Fruit fly (Drosophila melanogaster) whole organism, prepupa: ENCODE results near the gene Nuf2.

Source experiments
- Blimp-1 ChIP-seq: fragments of 200-800 bp; sonication (Bioruptor generic); optimal IDR thresholded peaks from 3 replicates; lab custom pipeline; 2017; ENCODE audit warnings: missing biosample characterization, missing genetic modification characterization, mild to moderate bottlenecking, moderate library complexity, missing genetic modification reagents
- CG10631 ChIP-seq: fragments of 200-800 bp; sonication (Bioruptor generic); optimal IDR thresholded peaks from 2 replicates; lab custom pipeline; 2016; ENCODE audit warnings: missing biosample characterization, missing genetic modification characterization
- CG11294 ChIP-seq: fragments of 200-800 bp; sonication (Bioruptor generic); IDR thresholded peaks from 2 replicates; pipeline ENCODE4 v1.3.6; 2022; ENCODE audit warnings: missing biosample characterization, missing genetic modification characterization
- CG11762 ChIP-seq: fragments of 200-800 bp; sonication (Bioruptor generic); optimal IDR thresholded peaks from 3 replicates; lab custom pipeline; 2016; ENCODE audit warnings: missing biosample characterization, missing genetic modification characterization; ENCODE audit not compliant: insufficient read depth
- CG11902 ChIP-seq: fragments of 200-800 bp; sonication (Bioruptor generic); optimal IDR thresholded peaks from 3 replicates; lab custom pipeline; 2016; ENCODE audit warnings: missing biosample characterization, missing genetic modification characterization
- CG15336 ChIP-seq: fragments of 200-800 bp; sonication (Bioruptor generic); IDR thresholded peaks from 2 replicates; pipeline ENCODE4 v1.3.6; 2022; ENCODE audit warnings: missing biosample characterization, missing genetic modification characterization
- CG1621 ChIP-seq: fragments of 200-800 bp; sonication (Bioruptor generic); optimal IDR thresholded peaks from 3 replicates; lab custom pipeline; 2018; ENCODE audit warnings: missing biosample characterization, mild to moderate bottlenecking, missing genetic modification characterization
- CG31627 ChIP-seq: fragments of 200-800 bp; sonication (Bioruptor generic); optimal IDR thresholded peaks from 3 replicates; lab custom pipeline; 2016; ENCODE audit warnings: missing biosample characterization, missing genetic modification characterization
- CG32006 ChIP-seq: fragments of 200-800 bp; sonication (Bioruptor generic); optimal IDR thresholded peaks from 3 replicates; lab custom pipeline; 2017; ENCODE audit warnings: missing biosample characterization, mild to moderate bottlenecking, missing genetic modification characterization
- CG34406 ChIP-seq: fragments of 200-800 bp; sonication (Bioruptor generic); optimal IDR thresholded peaks from 3 replicates; lab custom pipeline; 2016; ENCODE audit warnings: missing biosample characterization, missing genetic modification characterization
- CG3919 ChIP-seq: fragments of 200-800 bp; sonication (Bioruptor generic); optimal IDR thresholded peaks from 3 replicates; lab custom pipeline; 2016; ENCODE audit warnings: missing biosample characterization, missing genetic modification characterization
- CG4318 ChIP-seq: fragments of 200-800 bp; sonication (Bioruptor generic); optimal IDR thresholded peaks from 3 replicates; lab custom pipeline; 2017; ENCODE audit warnings: missing biosample characterization, mild to moderate bottlenecking, missing genetic modification characterization
- CG6163 ChIP-seq: fragments of 200-800 bp; sonication (Bioruptor generic); IDR thresholded peaks from 3 replicates; pipeline ENCODE4 v1.3.6; 2022; ENCODE audit warnings: missing biosample characterization, missing genetic modification characterization
- CG6276 ChIP-seq: fragments of 200-800 bp; sonication (Bioruptor generic); optimal IDR thresholded peaks from 2 replicates; lab custom pipeline; 2017; ENCODE audit warnings: missing biosample characterization, mild to moderate bottlenecking, missing genetic modification characterization
- CG6792 ChIP-seq: fragments of 200-800 bp; sonication (Bioruptor generic); optimal IDR thresholded peaks from 3 replicates; lab custom pipeline; 2016; ENCODE audit warnings: missing biosample characterization, missing genetic modification characterization
- CG6808 ChIP-seq: fragments of 200-800 bp; sonication (Bioruptor generic); optimal IDR thresholded peaks from 3 replicates; lab custom pipeline; 2017; ENCODE audit warnings: missing biosample characterization, missing genetic modification characterization, mild to moderate bottlenecking, moderate library complexity, missing genetic modification reagents
- CG6854 ChIP-seq: fragments of 200-800 bp; sonication (Bioruptor generic); optimal IDR thresholded peaks from 2 replicates; lab custom pipeline; 2017; ENCODE audit warnings: missing biosample characterization, mild to moderate bottlenecking, missing genetic modification characterization
- CG7368 ChIP-seq: fragments of 200-800 bp; sonication (Bioruptor generic); optimal IDR thresholded peaks from 3 replicates; lab custom pipeline; 2016; ENCODE audit warnings: missing biosample characterization, missing genetic modification characterization
- CG8119 ChIP-seq: fragments of 200-800 bp; sonication (Bioruptor generic); IDR thresholded peaks from 3 replicates; pipeline ENCODE4 v1.3.6; 2022; ENCODE audit warnings: missing biosample characterization, missing genetic modification characterization
- CG8319 ChIP-seq: fragments of 200-800 bp; sonication (Bioruptor generic); optimal IDR thresholded peaks from 3 replicates; lab custom pipeline; 2016; ENCODE audit warnings: missing biosample characterization, missing genetic modification characterization
- CG8632 ChIP-seq: fragments of 200-800 bp; sonication (Bioruptor generic); optimal IDR thresholded peaks from 3 replicates; lab custom pipeline; 2016; ENCODE audit warnings: missing biosample characterization, missing genetic modification characterization
- CG9139 ChIP-seq: fragments of 200-800 bp; sonication (Bioruptor generic); optimal IDR thresholded peaks from 3 replicates; lab custom pipeline; 2017; ENCODE audit warnings: missing biosample characterization, mild to moderate bottlenecking, missing genetic modification characterization
- Eip75B ChIP-seq: fragments of 200-800 bp; sonication (Bioruptor generic); optimal IDR thresholded peaks from 3 replicates; lab custom pipeline; 2016; ENCODE audit warnings: missing biosample characterization, missing genetic modification characterization
- Eip78C ChIP-seq: fragments of 200-800 bp; sonication (Bioruptor generic); peaks from one replicate; lab custom pipeline; 2016; ENCODE audit warnings: missing biosample characterization, missing genetic modification characterization
- Eip93F ChIP-seq: fragments of 200-800 bp; sonication (Bioruptor generic); optimal IDR thresholded peaks from 2 replicates; lab custom pipeline; 2016; ENCODE audit warnings: missing biosample characterization, mild to moderate bottlenecking, missing genetic modification characterization
- Ets21C ChIP-seq: fragments of 200-800 bp; sonication (Bioruptor generic); optimal IDR thresholded peaks from 3 replicates; lab custom pipeline; 2016; ENCODE audit warnings: missing biosample characterization, missing genetic modification characterization
- Ets96B ChIP-seq: fragments of 200-800 bp; optimal IDR thresholded peaks from 2 replicates; lab custom pipeline; 2019; ENCODE audit warnings: missing biosample characterization, mild to moderate bottlenecking, missing genetic modification characterization, moderate library complexity
- Hr38 ChIP-seq: sonication (Bioruptor generic); optimal IDR thresholded peaks from 2 replicates; lab custom pipeline; 2016; ENCODE audit warnings: missing biosample characterization, missing genetic modification characterization
- Hr39 ChIP-seq: fragments of 200-800 bp; sonication (Bioruptor generic); optimal IDR thresholded peaks from 2 replicates; lab custom pipeline; 2016; ENCODE audit warnings: missing biosample characterization, missing genetic modification characterization
- Hr4 ChIP-seq: fragments of 200-800 bp; sonication (Bioruptor generic); optimal IDR thresholded peaks from 3 replicates; lab custom pipeline; 2016; ENCODE audit warnings: missing biosample characterization, missing genetic modification characterization
- Lpt ChIP-seq: fragments of 200-800 bp; sonication (Bioruptor generic); optimal IDR thresholded peaks from 3 replicates; lab custom pipeline; 2016; ENCODE audit warnings: missing biosample characterization, missing genetic modification characterization
- Met ChIP-seq: fragments of 200-800 bp; sonication (Bioruptor generic); optimal IDR thresholded peaks from 3 replicates; lab custom pipeline; 2016; ENCODE audit warnings: missing biosample characterization, missing genetic modification characterization
- OdsH ChIP-seq: fragments of 200-800 bp; sonication (Bioruptor generic); optimal IDR thresholded peaks from 3 replicates; lab custom pipeline; 2016; ENCODE audit warnings: missing biosample characterization, missing genetic modification characterization
- Sox102F ChIP-seq: fragments of 200-800 bp; sonication (Bioruptor generic); optimal IDR thresholded peaks from 2 replicates; lab custom pipeline; 2016; ENCODE audit warnings: missing biosample characterization, mild to moderate bottlenecking, missing genetic modification characterization
- Sox14 ChIP-seq: fragments of 200-800 bp; sonication (Bioruptor generic); optimal IDR thresholded peaks from 3 replicates; lab custom pipeline; 2016; ENCODE audit warnings: missing biosample characterization, missing genetic modification characterization
- Sox15 ChIP-seq: fragments of 200-800 bp; sonication (Bioruptor generic); optimal IDR thresholded peaks from 3 replicates; lab custom pipeline; 2016; ENCODE audit warnings: missing biosample characterization, missing genetic modification characterization
- achi ChIP-seq: fragments of 200-800 bp; sonication (Bioruptor generic); optimal IDR thresholded peaks from 3 replicates; lab custom pipeline; 2016; ENCODE audit warnings: missing biosample characterization, missing genetic modification characterization
- cyc ChIP-seq: fragments of 200-800 bp; sonication (Bioruptor generic); optimal IDR thresholded peaks from 3 replicates; lab custom pipeline; 2016; ENCODE audit warnings: missing biosample characterization, missing genetic modification characterization
- dac ChIP-seq: fragments of 200-800 bp; sonication (Bioruptor generic); optimal IDR thresholded peaks from 2 replicates; lab custom pipeline; 2017; ENCODE audit warnings: missing biosample characterization, mild to moderate bottlenecking, missing genetic modification characterization
- esn ChIP-seq: fragments of 200-800 bp; sonication (Bioruptor generic); optimal IDR thresholded peaks from 2 replicates; lab custom pipeline; 2016; ENCODE audit warnings: missing biosample characterization, mild to moderate bottlenecking, missing genetic modification characterization, moderate library complexity
- fd59A ChIP-seq: fragments of 200-800 bp; sonication (Bioruptor generic); optimal IDR thresholded peaks from 2 replicates; lab custom pipeline; 2017; ENCODE audit warnings: missing biosample characterization, mild to moderate bottlenecking, missing genetic modification characterization, missing genetic modification reagents
- fd85E ChIP-seq: fragments of 200-800 bp; sonication (Bioruptor generic); optimal IDR thresholded peaks from 3 replicates; lab custom pipeline; 2016; ENCODE audit warnings: missing biosample characterization, missing genetic modification characterization
- fkh ChIP-seq: fragments of 200-800 bp; sonication (Bioruptor generic); optimal IDR thresholded peaks from 3 replicates; lab custom pipeline; 2017; ENCODE audit warnings: missing biosample characterization, mild to moderate bottlenecking, missing genetic modification characterization, moderate library complexity
- lz ChIP-seq: fragments of 200-800 bp; sonication (Bioruptor generic); optimal IDR thresholded peaks from 3 replicates; lab custom pipeline; 2016; ENCODE audit warnings: missing biosample characterization, missing genetic modification characterization
- net ChIP-seq: fragments of 200-800 bp; sonication (Bioruptor generic); optimal IDR thresholded peaks from 3 replicates; lab custom pipeline; 2016; ENCODE audit warnings: missing biosample characterization, missing genetic modification characterization
- pdm3 ChIP-seq: fragments of 200-800 bp; sonication (Bioruptor generic); optimal IDR thresholded peaks from 3 replicates; lab custom pipeline; 2016; ENCODE audit warnings: missing biosample characterization, missing genetic modification characterization
- salr ChIP-seq, 2 experiments: fragments of 200-800 bp; sonication (Bioruptor generic); optimal IDR thresholded peaks; 3 replicates each; lab custom pipeline; 2016 to 2018; ENCODE audit warnings: missing biosample characterization in 2 of 2, missing genetic modification characterization in 2 of 2, mild to moderate bottlenecking in 1 of 2
- spab ChIP-seq: fragments of 200-800 bp; sonication (Bioruptor generic); optimal IDR thresholded peaks from 2 replicates; lab custom pipeline; 2017; ENCODE audit warnings: missing biosample characterization, mild to moderate bottlenecking, missing genetic modification characterization, missing genetic modification reagents
- ss ChIP-seq, 2 experiments: fragments of 200-800 bp; sonication (Bioruptor generic); optimal IDR thresholded peaks; 2 replicates in 1 of 2; 3 replicates in 1 of 2; lab custom pipeline; 2017 to 2018; ENCODE audit warnings: mild to moderate bottlenecking in 2 of 2, missing biosample characterization in 2 of 2, missing genetic modification characterization in 2 of 2, moderate library complexity in 1 of 2
- svp ChIP-seq: fragments of 200-800 bp; sonication (Bioruptor generic); peaks from one replicate; lab custom pipeline; 2016; ENCODE audit warnings: missing biosample characterization, missing genetic modification characterization
- topi ChIP-seq: fragments of 200-800 bp; sonication (Bioruptor generic); optimal IDR thresholded peaks from 3 replicates; lab custom pipeline; 2016; ENCODE audit warnings: missing biosample characterization, missing genetic modification characterization
- vri ChIP-seq: fragments of 200-800 bp; sonication (Bioruptor generic); optimal IDR thresholded peaks from 3 replicates; lab custom pipeline; 2016; ENCODE audit warnings: missing biosample characterization, mild to moderate bottlenecking, missing genetic modification characterization

The Nuf2 gene

DNA sequence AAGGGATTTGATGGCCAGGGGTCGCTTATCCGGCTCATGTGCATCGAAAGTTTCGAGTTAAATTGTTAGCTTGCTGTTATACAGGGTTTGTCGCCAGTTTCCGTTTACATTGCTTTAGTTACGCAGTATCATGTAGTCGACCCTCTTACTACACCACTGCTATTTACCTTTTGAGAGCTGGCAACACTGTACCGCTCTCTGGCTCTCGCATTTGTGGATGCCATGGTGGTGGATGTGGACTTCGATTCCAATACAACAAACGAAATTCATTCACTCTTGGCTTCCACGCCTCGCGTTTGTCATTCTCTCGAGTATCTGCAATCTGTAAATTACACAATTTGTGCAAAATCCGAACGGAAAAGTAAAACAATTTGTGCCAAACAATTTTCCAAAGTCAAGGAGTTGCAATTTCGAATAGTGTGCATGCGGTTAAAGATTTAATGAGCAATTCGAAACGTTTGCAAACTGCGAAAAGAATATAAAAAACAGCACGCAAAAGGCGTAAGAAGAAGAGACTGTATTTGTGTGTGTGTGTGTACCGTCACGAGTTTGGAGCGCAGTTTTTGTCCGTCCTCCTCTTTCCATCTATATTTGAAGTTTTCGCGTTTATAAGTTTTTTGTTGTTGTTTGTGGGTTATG, 16.5 kb downstream of the Nuf2 start:
- TF ChIP-seq CG32006 (GFP tag; lab: Kevin White, UChicago) (no peak), dac (GFP tag; lab: Kevin White, UChicago) (no peak), Met (GFP tag; lab: Kevin White, UChicago) (no peak), Hr4 (GFP tag; lab: Kevin White, UChicago) (peak; percentile 18), CG10631 (GFP tag; lab: Kevin White, UChicago) (no peak), Lpt (GFP tag; lab: Kevin White, UChicago) (peak; percentile 9), CG8319 (GFP tag; lab: Kevin White, UChicago) (no peak), Blimp-1 (GFP tag; lab: Kevin White, UChicago) (no peak), CG1621 (tag; lab: Kevin White, UChicago) (peak; percentile 30), CG4318 (GFP tag; lab: Kevin White, UChicago) (no peak), CG15336 (peak; percentile 45; the same call in 1 of the 2 replicates), CG6276 (GFP tag; lab: Kevin White, UChicago) (no peak), CG3919 (GFP tag; lab: Kevin White, UChicago) (peak; percentile 16), vri (GFP tag; lab: Kevin White, UChicago) (peak; percentile 85), CG8632 (GFP tag; lab: Kevin White, UChicago) (no peak), CG11762 (GFP tag; lab: Kevin White, UChicago) (no peak), spab (GFP tag; lab: Kevin White, UChicago) (peak; percentile 2), CG6854 (GFP tag; lab: Kevin White, UChicago) (peak; percentile 85), CG9139 (GFP tag; lab: Kevin White, UChicago) (peak; percentile 66), fd85E (GFP tag; lab: Kevin White, UChicago) (no peak), net (no peak), Eip93F (GFP tag; lab: Kevin White, UChicago) (peak; percentile 21), salr (GFP tag; optimal IDR thresholded peaks at IDR 0.05; lab: Kevin White, UChicago) (peak in 1 of 2 experiments; percentile 13), svp (GFP tag; lab: Kevin White, UChicago) (no peak), CG31627 (GFP tag; lab: Kevin White, UChicago) (peak; percentile 5), CG7368 (no peak), Sox102F (peak; percentile 51), fkh (peak; percentile 94), Eip78C (GFP tag; lab: Kevin White, UChicago) (peak; percentile 85), CG34406 (no peak), CG11294 (GFP tag; lab: Robert Waterston, UW) (no peak), fd59A (GFP tag; lab: Kevin White, UChicago) (no peak), CG6792 (GFP tag; lab: Kevin White, UChicago) (peak; percentile 5), esn (peak; percentile 15), Sox15 (GFP tag; lab: Kevin White, UChicago) (no peak), CG8119 (GFP tag; lab: Robert Waterston, UW) (peak; percentile 41; the same call in 1 of the 3 replicates), pdm3 (GFP tag; lab: Kevin White, UChicago) (no peak), cyc (no peak), CG11902 (GFP tag; lab: Kevin White, UChicago) (no peak), Ets96B (tag; lab: Kevin White, UChicago) (no peak), topi (no peak), Hr38 (GFP tag; lab: Kevin White, UChicago) (no peak), achi (GFP tag; lab: Kevin White, UChicago) (no peak), Ets21C (GFP tag; lab: Kevin White, UChicago) (no peak), Sox14 (peak; percentile 26), OdsH (GFP tag; lab: Kevin White, UChicago) (no peak), ss (GFP tag; optimal IDR thresholded peaks at IDR 0.05; lab: Kevin White, UChicago) (peak; percentile 42 to 68), CG6808 (GFP tag; lab: Kevin White, UChicago) (peak; percentile 55), lz (peak; percentile 20), CG6163 (GFP tag; lab: Robert Waterston, UW) (peak; percentile 37; the same call in 1 of the 3 replicates), Eip75B (GFP tag; lab: Kevin White, UChicago) (no peak), Hr39 (GFP tag; lab: Kevin White, UChicago) (peak; percentile 19)
